Worm (Caenorhabditis elegans) whole organism, late embryonic: ENCODE results near the gene F54C8.1.

Experiments used
- ceh-45 ChIP-seq: fragments of 200-800 bp; sonication (Bioruptor generic); IDR thresholded peaks from 2 replicates; pipeline ENCODE4 v1.3.6; 2022; ENCODE audit warnings: missing genetic modification reagents, missing genetic modification characterization, missing compliant biosample characterization
- dmd-4 ChIP-seq: sonication (generic microtip); optimal IDR thresholded peaks from 2 replicates; lab custom pipeline; 2016; ENCODE audit warnings: borderline replicate concordance, missing genetic modification characterization, missing compliant biosample characterization
- elt-2 ChIP-seq: sonication (generic microtip); optimal IDR thresholded peaks from 2 replicates; lab custom pipeline; 2016; ENCODE audit warnings: missing genetic modification reagents, missing genetic modification characterization, missing compliant biosample characterization
- hlh-6 ChIP-seq: sonication (generic microtip); optimal IDR thresholded peaks from 2 replicates; lab custom pipeline; 2016; ENCODE audit warnings: missing genotype, missing genetic modification characterization, missing compliant biosample characterization
- nfya-1 ChIP-seq: sonication (generic microtip); optimal IDR thresholded peaks from 2 replicates; lab custom pipeline; 2017; ENCODE audit warnings: missing genetic modification characterization, mild to moderate bottlenecking, missing compliant biosample characterization, antibody characterized with exemption, moderate library complexity
- nhr-11 ChIP-seq: fragments of 150-350 bp; optimal IDR thresholded peaks from 2 replicates; lab custom pipeline; 2014; ENCODE audit warnings: missing biosample characterization, missing genetic modification characterization
- pqm-1 ChIP-seq: sonication (generic microtip); optimal IDR thresholded peaks from 2 replicates; lab custom pipeline; 2016; ENCODE audit warnings: missing genetic modification characterization, missing compliant biosample characterization
- sdc-2 ChIP-seq: sonication (generic microtip); optimal IDR thresholded peaks from 2 replicates; lab custom pipeline; 2016; ENCODE audit warnings: missing genotype, missing genetic modification characterization, missing compliant biosample characterization

DNA sequence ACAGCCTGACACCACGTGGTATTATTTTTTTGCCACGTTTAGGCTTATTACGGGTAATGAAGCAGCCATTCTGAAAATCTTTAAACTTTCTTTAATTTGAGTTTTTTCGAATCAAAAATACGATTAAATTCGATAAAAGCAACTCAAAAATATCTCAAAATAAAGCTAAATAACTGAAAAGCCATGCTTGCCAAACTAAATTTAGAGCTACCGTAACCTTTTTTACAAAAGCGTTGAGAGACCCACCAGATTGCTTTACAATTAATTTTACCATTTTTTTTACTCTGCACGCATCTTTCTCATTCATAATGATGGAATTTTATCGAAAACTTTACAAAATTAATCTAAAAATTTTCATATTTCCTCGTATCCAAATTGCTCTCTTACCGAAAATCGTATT, 48.5 kb downstream of the F54C8.1 start:
- TF ChIP-seq nhr-11 (tag; lab: Kevin White, UChicago) (no peak), pqm-1 (tag; lab: Kevin White, UChicago) (no peak), sdc-2 (tag; lab: Kevin White, UChicago) (no peak), dmd-4 (tag; lab: Kevin White, UChicago) (no peak), nfya-1 (tag; lab: Kevin White, UChicago) (no peak), elt-2 (tag; lab: Kevin White, UChicago) (no peak), hlh-6 (tag; lab: Kevin White, UChicago) (no peak), ceh-45 (GFP tag; lab: Robert Waterston, UW) (no peak)
